Fruit fly (Drosophila melanogaster) whole organism, embryonic: ENCODE results near the gene Prosbeta2R2.

Source experiments
- Awh ChIP-seq: fragments of 200-800 bp; sonication (Bioruptor generic); IDR thresholded peaks from 2 replicates; pipeline ENCODE4, ENCODE4 v1.3.6; 2022; ENCODE audit warnings: missing biosample characterization, missing genetic modification characterization
- CG1024 ChIP-seq: fragments of 200-800 bp; sonication (Bioruptor generic); IDR thresholded peaks from 2 replicates; pipeline ENCODE4 v1.3.6; 2022; ENCODE audit warnings: missing biosample characterization, missing genetic modification characterization
- CG10462 ChIP-seq: fragments of 200-800 bp; sonication (Bioruptor generic); optimal IDR thresholded peaks from 2 replicates; lab custom pipeline; 2016; ENCODE audit warnings: missing biosample characterization, missing genetic modification characterization
- CG11085 ChIP-seq: fragments of 200-800 bp; sonication (Bioruptor generic); IDR thresholded peaks from 2 replicates; pipeline ENCODE4 v1.3.6; 2022; ENCODE audit warnings: missing biosample characterization, missing genetic modification characterization
- CG11560 ChIP-seq: fragments of 200-800 bp; sonication (Bioruptor generic); IDR thresholded peaks from 3 replicates; pipeline ENCODE4 v1.3.6; 2022; ENCODE audit warnings: missing biosample characterization, missing genetic modification characterization
- CG12942 ChIP-seq: fragments of 200-800 bp; sonication (Bioruptor generic); optimal IDR thresholded peaks from 3 replicates; lab custom pipeline; 2016; ENCODE audit warnings: missing biosample characterization, missing genetic modification characterization
- CG14710 ChIP-seq: fragments of 200-800 bp; sonication (Bioruptor generic); optimal IDR thresholded peaks from 3 replicates; lab custom pipeline; 2019; ENCODE audit warnings: missing biosample characterization, mild to moderate bottlenecking, missing genetic modification characterization, moderate library complexity
- CG15011 ChIP-seq: fragments of 200-800 bp; sonication (Bioruptor generic); optimal IDR thresholded peaks from 3 replicates; lab custom pipeline; 2018; ENCODE audit warnings: missing biosample characterization, mild to moderate bottlenecking, missing genetic modification characterization
- CG15601 ChIP-seq: fragments of 200-800 bp; sonication (Bioruptor generic); optimal IDR thresholded peaks from 3 replicates; lab custom pipeline; 2019; ENCODE audit warnings: missing biosample characterization, mild to moderate bottlenecking, missing genetic modification characterization, moderate library complexity
- CG1602 ChIP-seq: fragments of 200-800 bp; sonication (Bioruptor generic); optimal IDR thresholded peaks from 3 replicates; lab custom pipeline; 2016; ENCODE audit warnings: missing biosample characterization, missing genetic modification characterization
- CG3163 ChIP-seq: fragments of 200-800 bp; sonication (Bioruptor generic); optimal IDR thresholded peaks from 3 replicates; lab custom pipeline; 2016; ENCODE audit warnings: missing biosample characterization, missing genetic modification characterization
- CG34422 ChIP-seq: fragments of 200-800 bp; sonication (Bioruptor generic); IDR thresholded peaks from 3 replicates; pipeline ENCODE4 v1.3.6; 2022; ENCODE audit warnings: missing biosample characterization, missing genetic modification characterization
- CG6765 ChIP-seq: fragments of 200-800 bp; sonication (Bioruptor generic); optimal IDR thresholded peaks from 3 replicates; lab custom pipeline; 2017; ENCODE audit warnings: missing biosample characterization, mild to moderate bottlenecking, missing genetic modification characterization
- CG7745 ChIP-seq: fragments of 200-800 bp; sonication (Bioruptor generic); optimal IDR thresholded peaks from 2 replicates; lab custom pipeline; 2018; ENCODE audit warnings: missing biosample characterization, mild to moderate bottlenecking, missing genetic modification characterization, moderate library complexity
- CG9609 ChIP-seq: fragments of 200-800 bp; sonication (Bioruptor generic); optimal IDR thresholded peaks from 3 replicates; lab custom pipeline; 2016; ENCODE audit warnings: missing biosample characterization, missing genetic modification characterization
- D19B ChIP-seq: fragments of 200-800 bp; sonication (Bioruptor generic); optimal IDR thresholded peaks from 2 replicates; lab custom pipeline; 2017; ENCODE audit warnings: missing biosample characterization, mild to moderate bottlenecking, missing genetic modification characterization
- Ets65A ChIP-seq: fragments of 200-800 bp; sonication (Bioruptor generic); peaks from one replicate; lab custom pipeline; 2016; ENCODE audit warnings: missing biosample characterization, missing genetic modification characterization
- Gsc ChIP-seq: fragments of 200-800 bp; sonication (Bioruptor generic); IDR thresholded peaks from 2 replicates; pipeline ENCODE4 v1.3.6; 2022; ENCODE audit warnings: missing biosample characterization, missing genetic modification characterization
- HLHmδ ChIP-seq: fragments of 200-800 bp; sonication (Bioruptor generic); optimal IDR thresholded peaks from 2 replicates; lab custom pipeline; 2018; ENCODE audit warnings: missing biosample characterization, mild to moderate bottlenecking, missing genetic modification characterization, moderate library complexity
- Hr78 ChIP-seq, 2 experiments: fragments of 200-800 bp in 1 of 2; fragments of >200 bp in 1 of 2; sonication (Bioruptor generic) in 1 of 2; optimal IDR thresholded peaks; 2 replicates each; lab custom pipeline; 2017 to 2019; ENCODE audit warnings: missing biosample characterization in 2 of 2, missing genetic modification characterization in 2 of 2, mild to moderate bottlenecking in 1 of 2, moderate library complexity in 1 of 2
- Mad ChIP-seq: fragments of 200-800 bp; sonication (Bioruptor generic); optimal IDR thresholded peaks from 2 replicates; lab custom pipeline; 2016; ENCODE audit warnings: missing biosample characterization, missing genetic modification characterization
- Mes4 ChIP-seq: fragments of 200-800 bp; sonication (Bioruptor generic); optimal IDR thresholded peaks from 2 replicates; lab custom pipeline; 2016; ENCODE audit warnings: missing biosample characterization, missing genetic modification characterization
- NK7.1 ChIP-seq: fragments of 200-800 bp; sonication (Bioruptor generic); optimal IDR thresholded peaks from 3 replicates; lab custom pipeline; 2016; ENCODE audit warnings: missing biosample characterization, missing genetic modification characterization
- Nf-YB ChIP-seq: fragments of 200-800 bp; sonication (Bioruptor generic); optimal IDR thresholded peaks from 3 replicates; lab custom pipeline; 2019; ENCODE audit warnings: missing biosample characterization, mild to moderate bottlenecking, missing genetic modification characterization, moderate library complexity
- Pdp1 ChIP-seq, 2 experiments: fragments of 200-800 bp; sonication (Bioruptor generic); optimal IDR thresholded peaks; 3 replicates each; lab custom pipeline; 2016; ENCODE audit warnings: missing biosample characterization in 2 of 2, missing genetic modification characterization in 2 of 2, mild to moderate bottlenecking in 1 of 2, moderate library complexity in 1 of 2
- Sry-β ChIP-seq: fragments of 200-800 bp; sonication (Bioruptor generic); optimal IDR thresholded peaks from 2 replicates; lab custom pipeline; 2018; ENCODE audit warnings: missing biosample characterization, mild to moderate bottlenecking, missing genetic modification characterization, moderate library complexity
- Xrp1 ChIP-seq: fragments of 200-800 bp; sonication (Bioruptor generic); IDR thresholded peaks from 2 replicates; pipeline ENCODE4 v1.3.6; 2022; ENCODE audit warnings: missing biosample characterization, missing genetic modification characterization
- cad ChIP-seq: fragments of >200 bp; optimal IDR thresholded peaks from 2 replicates; lab custom pipeline; 2017; ENCODE audit warnings: missing biosample characterization, missing genetic modification characterization
- cg ChIP-seq: fragments of 200-800 bp; sonication (Bioruptor generic); optimal IDR thresholded peaks from 3 replicates; lab custom pipeline; 2019; ENCODE audit warnings: missing biosample characterization, mild to moderate bottlenecking, missing genetic modification characterization, moderate library complexity
- chinmo ChIP-seq: fragments of 200-800 bp; sonication (Bioruptor generic); IDR thresholded peaks from 4 replicates; pipeline ENCODE4 v1.3.6; 2022; ENCODE audit warnings: missing biosample characterization, missing genetic modification characterization; ENCODE audit not compliant: partially characterized antibody
- croc ChIP-seq: fragments of 200-800 bp; sonication (Bioruptor generic); conservative IDR thresholded peaks from 3 replicates; pipeline ENCODE4 v1.3.6; 2022; ENCODE audit warnings: missing biosample characterization, missing genetic modification characterization
- dan ChIP-seq: fragments of 200-800 bp; sonication (Bioruptor generic); IDR thresholded peaks from 2 replicates; pipeline ENCODE4 v1.3.6; 2022; ENCODE audit warnings: missing biosample characterization, missing genetic modification characterization
- eve ChIP-seq, 2 experiments: fragments of >200 bp; optimal IDR thresholded peaks; 2 replicates each; lab custom pipeline; 2017; ENCODE audit warnings: missing biosample characterization in 2 of 2, missing genetic modification characterization in 2 of 2
- exex ChIP-seq: fragments of 200-800 bp; sonication (Bioruptor generic); optimal IDR thresholded peaks from 4 replicates; lab custom pipeline; 2018; ENCODE audit warnings: missing biosample characterization, mild to moderate bottlenecking, missing genetic modification characterization, moderate library complexity
- grn ChIP-seq: fragments of 200-800 bp; sonication (Bioruptor generic); optimal IDR thresholded peaks from 3 replicates; lab custom pipeline; 2017; ENCODE audit warnings: missing biosample characterization, missing genetic modification characterization
- insv ChIP-seq, 2 experiments: fragments of 200-800 bp; sonication (Bioruptor generic); optimal IDR thresholded peaks; 3 replicates each; lab custom pipeline; 2016 to 2018; ENCODE audit warnings: missing biosample characterization in 2 of 2, missing genetic modification characterization in 2 of 2
- kni ChIP-seq: fragments of 200-800 bp; sonication (Bioruptor generic); optimal IDR thresholded peaks from 3 replicates; lab custom pipeline; 2017; ENCODE audit warnings: mild to moderate bottlenecking, missing biosample characterization, missing genetic modification reagents, missing genetic modification characterization
- lab ChIP-seq: fragments of 200-800 bp; sonication (Bioruptor generic); optimal IDR thresholded peaks from 3 replicates; lab custom pipeline; 2017; ENCODE audit warnings: missing biosample characterization, missing genetic modification characterization, mild to moderate bottlenecking, moderate library complexity, missing genetic modification reagents
- lola ChIP-seq, 3 experiments: fragments of >200 bp in 2 of 3; fragments of 200-800 bp in 1 of 3; sonication (Bioruptor generic) in 1 of 3; optimal IDR thresholded peaks; 2 replicates each; lab custom pipeline; 2017 to 2019; ENCODE audit warnings: missing biosample characterization in 3 of 3, missing genetic modification characterization in 3 of 3, mild to moderate bottlenecking in 1 of 3, moderate library complexity in 1 of 3
- oc ChIP-seq: fragments of 200-800 bp; sonication (Bioruptor generic); optimal IDR thresholded peaks from 2 replicates; lab custom pipeline; 2018; ENCODE audit warnings: missing biosample characterization, mild to moderate bottlenecking, missing genetic modification characterization, moderate library complexity
- otp ChIP-seq: fragments of 200-800 bp; sonication (Bioruptor generic); IDR thresholded peaks from 3 replicates; pipeline ENCODE4, ENCODE4 v1.3.6; 2022; ENCODE audit warnings: missing biosample characterization, missing genetic modification characterization
- pho ChIP-seq: fragments of 200-800 bp; sonication (Bioruptor generic); optimal IDR thresholded peaks from 2 replicates; lab custom pipeline; 2016; ENCODE audit warnings: missing biosample characterization, missing genetic modification characterization
- sens ChIP-seq: fragments of 200-800 bp; sonication (Bioruptor generic); peaks from one replicate; lab custom pipeline; 2016; ENCODE audit warnings: missing biosample characterization, missing genetic modification characterization
- shn ChIP-seq: fragments of 200-800 bp; sonication (Bioruptor generic); optimal IDR thresholded peaks from 3 replicates; lab custom pipeline; 2016; ENCODE audit warnings: missing biosample characterization, missing genetic modification characterization
- stc ChIP-seq: fragments of 200-800 bp; sonication (Bioruptor generic); IDR thresholded peaks from 2 replicates; pipeline ENCODE4 v1.3.6; 2022; ENCODE audit warnings: missing biosample characterization, missing genetic modification characterization
- tna ChIP-seq: fragments of 200-800 bp; sonication (Bioruptor generic); IDR thresholded peaks from 2 replicates; pipeline ENCODE4 v1.3.6; 2022; ENCODE audit warnings: missing biosample characterization, missing genetic modification characterization; ENCODE audit not compliant: partially characterized antibody
- tx ChIP-seq: fragments of 200-800 bp; sonication (Bioruptor generic); optimal IDR thresholded peaks from 2 replicates; lab custom pipeline; 2016; ENCODE audit warnings: missing biosample characterization, missing genetic modification characterization

Prosbeta2R2 gene

dm6 chr3R:5205319-5206033, 13.9 kb downstream of the Prosbeta2R2 start:
- TF ChIP-seq Ets65A (GFP tag; lab: Kevin White, UChicago) (peak; percentile 66), D19B (GFP tag; lab: Kevin White, UChicago) (no peak), cad (GFP tag; lab: Kevin White, UChicago) (no peak), CG10462 (no peak), CG15011 (GFP tag; lab: Kevin White, UChicago) (no peak), CG9609 (GFP tag; lab: Kevin White, UChicago) (no peak), CG14710 (tag; lab: Kevin White, UChicago) (no peak)
- TF ChIP-seq, all 482 proteins: peak for 1

DNA sequence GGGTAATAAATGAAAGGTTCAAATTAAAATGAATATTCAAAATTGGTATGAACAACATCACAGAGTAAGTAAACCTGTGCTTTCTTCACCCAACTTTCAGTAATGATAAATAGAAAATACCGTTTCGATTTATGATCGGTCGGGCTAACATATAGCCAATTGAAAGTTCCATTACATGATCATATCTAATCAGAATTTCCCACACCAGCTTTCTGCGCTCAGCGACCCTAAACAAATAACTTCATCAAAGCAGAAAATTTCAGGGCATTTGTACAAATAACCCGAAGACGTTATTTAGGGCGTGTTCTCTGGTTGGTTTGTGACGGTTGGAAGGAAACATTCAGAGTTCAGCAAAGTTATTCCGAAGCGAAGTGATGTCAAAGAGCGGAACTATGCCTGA, 15.5 kb downstream of the Prosbeta2R2 start:
- peak; percentile 5 for TF ChIP-seq CG15601 (tag; lab: Kevin White, UChicago)
- TF ChIP-seq lola (GFP tag; optimal IDR thresholded peaks at IDR 0.05; lab: Kevin White, UChicago), result no peak
- peak; percentile 8 for TF ChIP-seq CG7745 (tag; lab: Kevin White, UChicago)
- TF ChIP-seq Nf-YB (GFP tag; lab: Kevin White, UChicago), result peak; percentile 24
- TF ChIP-seq CG1602 (GFP tag; lab: Kevin White, UChicago), result no peak
- TF ChIP-seq chinmo (GFP tag; lab: Robert Waterston, UW), result 0 out of 4 replicates have a peak, but pooled peaks have one; percentile 51
- TF ChIP-seq insv (GFP tag; optimal IDR thresholded peaks at IDR 0.05; lab: Kevin White, UChicago), result peak in 1 of 2 experiments; percentile 6
- peak; percentile 79 for TF ChIP-seq sens
- TF ChIP-seq Hr78 (GFP tag; optimal IDR thresholded peaks at IDR 0.05; lab: Kevin White, UChicago), result peak in 1 of 2 experiments; percentile 51
- TF ChIP-seq tx, result no peak
- TF ChIP-seq kni (GFP tag; lab: Kevin White, UChicago), result peak; percentile 17
- TF ChIP-seq CG1024 (GFP tag; lab: Robert Waterston, UW), result 0 out of 2 replicates have a peak, but pooled peaks have one; percentile 7
- peak in 1 of 2 experiments; percentile 13 for TF ChIP-seq Pdp1 (GFP tag; optimal IDR thresholded peaks at IDR 0.05; lab: Kevin White, UChicago)
- TF ChIP-seq grn (GFP tag; lab: Kevin White, UChicago), result peak; percentile 21
- no peak for TF ChIP-seq Sry-β (GFP tag; lab: Kevin White, UChicago)
- peak; percentile 8 for TF ChIP-seq lab (GFP tag; lab: Kevin White, UChicago)
- no peak for TF ChIP-seq Mes4 (GFP tag; lab: Kevin White, UChicago)
- 0 out of 2 replicates have a peak, but pooled peaks have one; percentile 20 for TF ChIP-seq Xrp1
- TF ChIP-seq Awh (GFP tag; lab: Robert Waterston, UW), result 0 out of 2 replicates have a peak, but pooled peaks have one; percentile 20

dm6 chr3R:5199581-5199980, 19.7 kb downstream of the Prosbeta2R2 start:
- TF ChIP-seq CG6765 (GFP tag; lab: Kevin White, UChicago) (no peak), Mad (no peak), cg (GFP tag; lab: Kevin White, UChicago) (no peak), pho (GFP tag; lab: Kevin White, UChicago) (no peak), NK7.1 (GFP tag; lab: Kevin White, UChicago) (no peak), Gsc (GFP tag; lab: Robert Waterston, UW) (no peak), oc (tag; lab: Kevin White, UChicago) (no peak), exex (tag; lab: Kevin White, UChicago) (no peak), tna (no peak), CG3163 (peak; percentile 67), CG34422 (GFP tag; lab: Robert Waterston, UW) (0 out of 3 replicates have a peak, but pooled peaks have one; percentile 16), CG11085 (GFP tag; lab: Robert Waterston, UW) (no peak), otp (GFP tag; lab: Robert Waterston, UW) (no peak), Pdp1 (GFP tag; optimal IDR thresholded peaks at IDR 0.05; lab: Kevin White, UChicago) (peak in 1 of 2 experiments; percentile 31), CG11560 (tag; lab: Robert Waterston, UW) (no peak), HLHmδ (GFP tag; lab: Kevin White, UChicago) (no peak), croc (no peak), shn (GFP tag; lab: Kevin White, UChicago) (no peak), eve (GFP tag; optimal IDR thresholded peaks at IDR 0.05; lab: Kevin White, UChicago) (peak in 1 of 2 experiments; percentile 59), CG12942 (GFP tag; lab: Kevin White, UChicago) (no peak), stc (GFP tag; lab: Robert Waterston, UW) (no peak), dan (GFP tag; lab: Robert Waterston, UW) (no peak)
